Fruit fly (Drosophila melanogaster): ENCODE data around the gene out.

out gene

dm6 chrX:19325729-19326473, 4.0 kb upstream of the out start (continued):
- TF ChIP-seq CG17359 (tag; optimal IDR thresholded peaks at IDR 0.05): no peak
- TF ChIP-seq CG6254 (GFP tag; optimal IDR thresholded peaks at IDR 0.05): no peak
- TF ChIP-seq Chrac-16 (GFP tag; optimal IDR thresholded peaks at IDR 0.05): no peak
- TF ChIP-seq dpn (GFP tag; optimal IDR thresholded peaks at IDR 0.05): no peak
- TF ChIP-seq mam (GFP tag; optimal IDR thresholded peaks at IDR 0.05): no peak
- no peak for TF ChIP-seq CG8388 (GFP tag; optimal IDR thresholded peaks at IDR 0.05)
- TF ChIP-seq CG12071 (GFP tag; optimal IDR thresholded peaks at IDR 0.05): no peak
- TF ChIP-seq CG3281 (GFP tag; optimal IDR thresholded peaks at IDR 0.05): no peak
- no peak for TF ChIP-seq esg (GFP tag; conservative IDR thresholded peaks at IDR 0.05)
- no peak for TF ChIP-seq Bteb2 (GFP tag; optimal IDR thresholded peaks at IDR 0.05)
- no peak for TF ChIP-seq CG4328 (GFP tag; optimal IDR thresholded peaks at IDR 0.05)
- no peak for TF ChIP-seq CG8359 (GFP tag; optimal IDR thresholded peaks at IDR 0.05; ENCODE audit: borderline replicate concordance)
- TF ChIP-seq cwo (GFP tag; optimal IDR thresholded peaks at IDR 0.05): no peak
- TF ChIP-seq Neu2 (GFP tag; optimal IDR thresholded peaks at IDR 0.05; ENCODE audit: borderline replicate concordance): no peak
- TF ChIP-seq Bdp1 (GFP tag; optimal IDR thresholded peaks at IDR 0.05): no peak
- no peak for TF ChIP-seq Jarid2 (GFP tag; optimal IDR thresholded peaks at IDR 0.05)
- no peak for TF ChIP-seq ro (GFP tag; IDR thresholded peaks at IDR 0.05)
- TF ChIP-seq CG6689 (GFP tag; IDR thresholded peaks at IDR 0.05): no peak; the same call in 1 of the 2 replicates
- no peak for TF ChIP-seq zen2 (GFP tag; IDR thresholded peaks at IDR 0.05; ENCODE audit: partially characterized antibody)
- no peak for TF ChIP-seq Myb (GFP tag; optimal IDR thresholded peaks at IDR 0.05)
- no peak for TF ChIP-seq CG2116 (GFP tag; optimal IDR thresholded peaks at IDR 0.05)
- no peak for TF ChIP-seq CG17186 (GFP tag; optimal IDR thresholded peaks at IDR 0.05)
- no peak for TF ChIP-seq CG14441 (GFP tag; IDR thresholded peaks at IDR 0.05)
- no peak for TF ChIP-seq CG16863 (GFP tag; optimal IDR thresholded peaks at IDR 0.05)
- TF ChIP-seq CG16779 (GFP tag; IDR thresholded peaks at IDR 0.05): no peak
- TF ChIP-seq croc (GFP tag; conservative IDR thresholded peaks at IDR 0.05): no peak
- no peak for TF ChIP-seq twi (tag; optimal IDR thresholded peaks at IDR 0.05)
- TF ChIP-seq ind (GFP tag; optimal IDR thresholded peaks at IDR 0.05): no peak
- no peak for TF ChIP-seq CG7372 (GFP tag; IDR thresholded peaks at IDR 0.05)
- no peak for TF ChIP-seq ERR (GFP tag; optimal IDR thresholded peaks at IDR 0.05)
- peak; percentile 75; the same call in 1 of the 4 replicates for TF ChIP-seq chinmo (GFP tag; IDR thresholded peaks at IDR 0.05; ENCODE audit: partially characterized antibody)
- TF ChIP-seq CG7928 (GFP tag; optimal IDR thresholded peaks at IDR 0.05): no peak
- no peak for TF ChIP-seq NfI (GFP tag; optimal IDR thresholded peaks at IDR 0.05)
- TF ChIP-seq Rfx (GFP tag; IDR thresholded peaks at IDR 0.05): 0 out of 2 replicates have a peak, but pooled peaks have one; percentile 26
- TF ChIP-seq CG5245 (GFP tag; optimal IDR thresholded peaks at IDR 0.05): peak; percentile 14
- no peak for TF ChIP-seq CG2875 (GFP tag; optimal IDR thresholded peaks at IDR 0.05)
- TF ChIP-seq en (GFP tag; optimal IDR thresholded peaks at IDR 0.05): no peak
- TF ChIP-seq Lim3 (GFP tag; IDR thresholded peaks at IDR 0.05): no peak
- TF ChIP-seq CG2199 (GFP tag; IDR thresholded peaks at IDR 0.05): peak; percentile 69; the same call in 2 of the 3 replicates
- no peak for TF ChIP-seq GATAe (GFP tag; conservative IDR thresholded peaks at IDR 0.05)
- no peak for TF ChIP-seq Dp (GFP tag; optimal IDR thresholded peaks at IDR 0.05)
- no peak for TF ChIP-seq maf-S (GFP tag; optimal IDR thresholded peaks at IDR 0.05)
- TF ChIP-seq ttk (GFP tag; IDR thresholded peaks at IDR 0.05): no peak
- TF ChIP-seq az2 (GFP tag; optimal IDR thresholded peaks at IDR 0.05): no peak
- TF ChIP-seq tna (GFP tag; IDR thresholded peaks at IDR 0.05; ENCODE audit: partially characterized antibody): no peak
- no peak for TF ChIP-seq amos (GFP tag; IDR thresholded peaks at IDR 0.05; ENCODE audit: partially characterized antibody)
- TF ChIP-seq CTCF (GFP tag; optimal IDR thresholded peaks at IDR 0.05): peak; percentile 94
- TF ChIP-seq CG15073 (GFP tag; optimal IDR thresholded peaks at IDR 0.05): no peak
- no peak for TF ChIP-seq hbn (GFP tag; IDR thresholded peaks at IDR 0.05; ENCODE audit: partially characterized antibody)
- TF ChIP-seq CG10431 (GFP tag; optimal IDR thresholded peaks at IDR 0.05): no peak

Measured in whole organism, embryonic.